Fruit fly (Drosophila melanogaster) whole organism, embryonic: Measurements from ENCODE around the gene ca.

Experiments used
- Bgb ChIP-seq: fragments of 200-800 bp; sonication (Bioruptor generic); IDR thresholded peaks from 2 replicates; pipeline ENCODE4 v1.3.6; 2022; ENCODE audit warnings: missing biosample characterization, missing genetic modification characterization; ENCODE audit not compliant: partially characterized antibody
- CG10543 ChIP-seq: fragments of 200-800 bp; sonication (Bioruptor generic); optimal IDR thresholded peaks from 3 replicates; lab custom pipeline; 2017; ENCODE audit warnings: missing biosample characterization, mild to moderate bottlenecking, missing genetic modification characterization, moderate library complexity
- CG11696 ChIP-seq: fragments of 200-800 bp; sonication (Bioruptor generic); IDR thresholded peaks from 2 replicates; pipeline ENCODE4 v1.3.6; 2022; ENCODE audit warnings: missing biosample characterization, missing genetic modification characterization
- CG12942 ChIP-seq: fragments of 200-800 bp; sonication (Bioruptor generic); optimal IDR thresholded peaks from 3 replicates; lab custom pipeline; 2016; ENCODE audit warnings: missing biosample characterization, missing genetic modification characterization
- CG15514 ChIP-seq: fragments of 200-800 bp; sonication (Bioruptor generic); optimal IDR thresholded peaks from 3 replicates; lab custom pipeline; 2017; ENCODE audit warnings: missing biosample characterization, missing genetic modification characterization, mild to moderate bottlenecking, moderate library complexity, missing genetic modification reagents
- CG17802 ChIP-seq: fragments of 200-800 bp; sonication (Bioruptor generic); optimal IDR thresholded peaks from 2 replicates; lab custom pipeline; 2018; ENCODE audit warnings: missing biosample characterization, mild to moderate bottlenecking, missing genetic modification characterization, moderate library complexity
- CG18262 ChIP-seq: fragments of 200-800 bp; optimal IDR thresholded peaks from 3 replicates; lab custom pipeline; 2019; ENCODE audit warnings: missing biosample characterization, mild to moderate bottlenecking, missing genetic modification characterization, moderate library complexity
- CG2712 ChIP-seq: fragments of 200-800 bp; optimal IDR thresholded peaks from 3 replicates; lab custom pipeline; 2019; ENCODE audit warnings: missing biosample characterization, mild to moderate bottlenecking, missing genetic modification characterization, moderate library complexity
- CG31365 ChIP-seq: fragments of 200-800 bp; sonication (Bioruptor generic); optimal IDR thresholded peaks from 2 replicates; lab custom pipeline; 2018; ENCODE audit warnings: missing biosample characterization, mild to moderate bottlenecking, missing genetic modification characterization
- CG43689 ChIP-seq: fragments of 200-800 bp; sonication (Bioruptor generic); IDR thresholded peaks from 2 replicates; pipeline ENCODE4 v1.3.6; 2022; ENCODE audit warnings: missing biosample characterization, missing genetic modification characterization
- CG4424 ChIP-seq: fragments of 200-800 bp; sonication (Bioruptor generic); optimal IDR thresholded peaks from 3 replicates; lab custom pipeline; 2016; ENCODE audit warnings: missing biosample characterization, missing genetic modification characterization
- CG7928 ChIP-seq: fragments of 200-800 bp; sonication (Bioruptor generic); optimal IDR thresholded peaks from 2 replicates; lab custom pipeline; 2017; ENCODE audit warnings: missing biosample characterization, mild to moderate bottlenecking, missing genetic modification characterization
- CG9797 ChIP-seq: fragments of 200-800 bp; sonication (Bioruptor generic); optimal IDR thresholded peaks from 3 replicates; lab custom pipeline; 2018; ENCODE audit warnings: missing biosample characterization, mild to moderate bottlenecking, missing genetic modification characterization
- Camta ChIP-seq: fragments of 200-800 bp; sonication (Bioruptor generic); optimal IDR thresholded peaks from 2 replicates; lab custom pipeline; 2016; ENCODE audit warnings: missing biosample characterization, missing genetic modification characterization
- Dbx ChIP-seq: fragments of 200-800 bp; sonication (Bioruptor generic); IDR thresholded peaks from 3 replicates; pipeline ENCODE4 v1.3.6; 2022; ENCODE audit warnings: missing biosample characterization, missing genetic modification characterization
- Ets97D ChIP-seq: fragments of 200-800 bp; sonication (Bioruptor generic); optimal IDR thresholded peaks from 3 replicates; lab custom pipeline; 2016; ENCODE audit warnings: missing biosample characterization, missing genetic modification characterization
- Fer1 ChIP-seq: fragments of 200-800 bp; sonication (Bioruptor generic); optimal IDR thresholded peaks from 2 replicates; lab custom pipeline; 2017; ENCODE audit warnings: missing biosample characterization, mild to moderate bottlenecking, missing genetic modification characterization
- Fer2 ChIP-seq: fragments of 200-800 bp; sonication (Bioruptor generic); optimal IDR thresholded peaks from 2 replicates; lab custom pipeline; 2018; ENCODE audit warnings: missing biosample characterization, mild to moderate bottlenecking, missing genetic modification characterization, moderate library complexity
- HLH3B ChIP-seq: fragments of 200-800 bp; sonication (Bioruptor generic); IDR thresholded peaks from 2 replicates; pipeline ENCODE4 v1.3.6; 2022; ENCODE audit warnings: missing biosample characterization, missing genetic modification characterization
- Hand ChIP-seq: fragments of 200-800 bp; sonication (Bioruptor generic); optimal IDR thresholded peaks from 2 replicates; lab custom pipeline; 2017; ENCODE audit warnings: mild to moderate bottlenecking, missing biosample characterization, missing genetic modification reagents, missing genetic modification characterization
- Max ChIP-seq: fragments of 200-800 bp; sonication (Bioruptor generic); optimal IDR thresholded peaks from 2 replicates; lab custom pipeline; 2016; ENCODE audit warnings: missing biosample characterization, mild to moderate bottlenecking, missing genetic modification characterization
- Mrtf ChIP-seq: fragments of 200-800 bp; sonication (Bioruptor generic); IDR thresholded peaks from 3 replicates; pipeline ENCODE4 v1.3.6; 2022; ENCODE audit warnings: missing biosample characterization, missing genetic modification characterization
- NC2α ChIP-seq: fragments of 200-800 bp; sonication (Bioruptor generic); optimal IDR thresholded peaks from 2 replicates; lab custom pipeline; 2016; ENCODE audit warnings: missing biosample characterization, missing genetic modification characterization
- Opbp ChIP-seq: fragments of 200-800 bp; sonication (Bioruptor generic); IDR thresholded peaks from 3 replicates; pipeline ENCODE4 v1.3.6; 2022; ENCODE audit warnings: missing biosample characterization, missing genetic modification characterization; ENCODE audit not compliant: partially characterized antibody
- Sox102F ChIP-seq: fragments of 200-800 bp; sonication (Bioruptor generic); optimal IDR thresholded peaks from 2 replicates; lab custom pipeline; 2018; ENCODE audit warnings: missing biosample characterization, mild to moderate bottlenecking, missing genetic modification characterization, moderate library complexity
- Stat92E ChIP-seq, 3 experiments: fragments of >200 bp in 2 of 3; fragments of 200-800 bp in 1 of 3; sonication (Bioruptor generic) in 1 of 3; optimal IDR thresholded peaks; 2 replicates each; lab custom pipeline; 2017 to 2019; ENCODE audit warnings: missing biosample characterization in 3 of 3, missing genetic modification characterization in 3 of 3, mild to moderate bottlenecking in 1 of 3, moderate library complexity in 1 of 3
- abd-A ChIP-seq: fragments of 200-800 bp; sonication (Bioruptor generic); optimal IDR thresholded peaks from 3 replicates; lab custom pipeline; 2019; ENCODE audit warnings: missing biosample characterization, mild to moderate bottlenecking, missing genetic modification characterization, moderate library complexity
- caup ChIP-seq: fragments of 200-800 bp; sonication (Bioruptor generic); optimal IDR thresholded peaks from 3 replicates; lab custom pipeline; 2017; ENCODE audit warnings: missing biosample characterization, mild to moderate bottlenecking, missing genetic modification characterization, moderate library complexity; ENCODE audit not compliant: severe bottlenecking
- chinmo ChIP-seq: fragments of 200-800 bp; sonication (Bioruptor generic); IDR thresholded peaks from 4 replicates; pipeline ENCODE4 v1.3.6; 2022; ENCODE audit warnings: missing biosample characterization, missing genetic modification characterization; ENCODE audit not compliant: partially characterized antibody
- danr ChIP-seq: fragments of 200-800 bp; sonication (Bioruptor generic); IDR thresholded peaks from 2 replicates; pipeline ENCODE4 v1.3.6; 2022; ENCODE audit warnings: missing biosample characterization, missing genetic modification characterization
- fd102C ChIP-seq: fragments of 200-800 bp; sonication (Bioruptor generic); optimal IDR thresholded peaks from 2 replicates; lab custom pipeline; 2018; ENCODE audit warnings: missing biosample characterization, mild to moderate bottlenecking, missing genetic modification characterization, moderate library complexity
- ftz-f1 ChIP-seq: fragments of 200-800 bp; sonication (Bioruptor generic); optimal IDR thresholded peaks from 2 replicates; lab custom pipeline; 2016; ENCODE audit warnings: missing biosample characterization, missing genetic modification characterization
- gcm2 ChIP-seq: fragments of 200-800 bp; sonication (Bioruptor generic); optimal IDR thresholded peaks from 2 replicates; lab custom pipeline; 2016; ENCODE audit warnings: missing biosample characterization, missing genetic modification characterization
- ind ChIP-seq: fragments of 200-800 bp; sonication (Bioruptor generic); optimal IDR thresholded peaks from 3 replicates; lab custom pipeline; 2016; ENCODE audit warnings: missing biosample characterization, missing genetic modification characterization
- jigr1 ChIP-seq: fragments of 200-800 bp; sonication (Bioruptor generic); IDR thresholded peaks from 3 replicates; pipeline ENCODE4 v1.3.6; 2022; ENCODE audit warnings: missing biosample characterization, missing genetic modification characterization
- kah ChIP-seq: fragments of 200-800 bp; sonication (Bioruptor generic); optimal IDR thresholded peaks from 2 replicates; lab custom pipeline; 2018; ENCODE audit warnings: missing biosample characterization, mild to moderate bottlenecking, missing genetic modification characterization
- ken ChIP-seq: fragments of 200-800 bp; sonication (Bioruptor generic); IDR thresholded peaks from 3 replicates; pipeline ENCODE4 v1.3.6; 2022; ENCODE audit warnings: missing biosample characterization, missing genetic modification characterization
- knrl ChIP-seq: fragments of 200-800 bp; sonication (Bioruptor generic); IDR thresholded peaks from 3 replicates; pipeline ENCODE4 v1.3.6; 2022; ENCODE audit warnings: missing biosample characterization, missing genetic modification characterization; ENCODE audit not compliant: partially characterized antibody
- lov ChIP-seq, 2 experiments: fragments of 200-800 bp in 1 of 2; fragments of >200 bp in 1 of 2; sonication (Bioruptor generic) in 1 of 2; IDR thresholded peaks in 1 of 2; optimal IDR thresholded peaks in 1 of 2; 2 replicates in 1 of 2; 3 replicates in 1 of 2; pipeline versions ENCODE4 v1.3.6 to Lab custom; 2017 to 2022; ENCODE audit warnings: missing biosample characterization in 1 of 2, missing genetic modification characterization in 1 of 2
- pb ChIP-seq: fragments of 200-800 bp; sonication (Bioruptor generic); optimal IDR thresholded peaks from 3 replicates; lab custom pipeline; 2016; ENCODE audit warnings: missing biosample characterization, missing genetic modification characterization
- peb ChIP-seq: fragments of 200-800 bp; sonication (Bioruptor generic); IDR thresholded peaks from 2 replicates; pipeline ENCODE4 v1.3.6; 2022; ENCODE audit warnings: missing biosample characterization, missing genetic modification characterization
- pita ChIP-seq: fragments of 200-800 bp; sonication (Bioruptor generic); optimal IDR thresholded peaks from 2 replicates; lab custom pipeline; 2017; ENCODE audit warnings: missing biosample characterization, mild to moderate bottlenecking, missing genetic modification characterization
- salm ChIP-seq: fragments of 200-800 bp; sonication (Bioruptor generic); optimal IDR thresholded peaks from 2 replicates; lab custom pipeline; 2018; ENCODE audit warnings: missing biosample characterization, mild to moderate bottlenecking, missing genetic modification characterization
- tin ChIP-seq: fragments of 200-800 bp; sonication (Bioruptor generic); optimal IDR thresholded peaks from 3 replicates; lab custom pipeline; 2016; ENCODE audit warnings: missing biosample characterization, missing genetic modification characterization
- tna ChIP-seq: fragments of 200-800 bp; sonication (Bioruptor generic); IDR thresholded peaks from 2 replicates; pipeline ENCODE4 v1.3.6; 2022; ENCODE audit warnings: missing biosample characterization, missing genetic modification characterization; ENCODE audit not compliant: partially characterized antibody
- toy ChIP-seq: fragments of 200-800 bp; sonication (Bioruptor generic); IDR thresholded peaks from 2 replicates; pipeline ENCODE4 v1.3.6; 2022; ENCODE audit warnings: missing biosample characterization, missing genetic modification characterization
- vfl ChIP-seq: fragments of 200-800 bp; sonication (Bioruptor generic); optimal IDR thresholded peaks from 2 replicates; lab custom pipeline; 2016; ENCODE audit warnings: missing biosample characterization, missing genetic modification characterization
- wdn ChIP-seq: fragments of 200-800 bp; sonication (Bioruptor generic); IDR thresholded peaks from 2 replicates; pipeline ENCODE4 v1.3.6; 2022; ENCODE audit warnings: missing biosample characterization, missing genetic modification characterization
- z ChIP-seq: fragments of 200-800 bp; sonication (Bioruptor generic); IDR thresholded peaks from 3 replicates; pipeline ENCODE4 v1.3.6; 2022; ENCODE audit warnings: missing biosample characterization, missing genetic modification characterization

Gene ca

dm6 chr3R:29859763-29860162 is 53.2 kb downstream of the ca start (continued):
- TF ChIP-seq chinmo (GFP tag; lab: Robert Waterston, UW) (no peak), Max (GFP tag; lab: Kevin White, UChicago) (no peak), CG2712 (peak; percentile 56), peb (no peak), CG10543 (GFP tag; lab: Kevin White, UChicago) (peak; percentile 42), CG7928 (peak; percentile 4), HLH3B (GFP tag; lab: Robert Waterston, UW) (peak; percentile 22; the same call in 1 of the 2 replicates), CG12942 (peak; percentile 19), Dbx (GFP tag; lab: Robert Waterston, UW) (peak; percentile 60; the same call in 1 of the 3 replicates), Stat92E (GFP tag; optimal IDR thresholded peaks at IDR 0.05; lab: Kevin White, UChicago) (peak in 1 of 3 experiments; percentile 27), CG17802 (tag; lab: Kevin White, UChicago) (peak; percentile 11), CG18262 (tag; lab: Kevin White, UChicago) (peak; percentile 32), kah (no peak), CG11696 (GFP tag; lab: Robert Waterston, UW) (0 out of 2 replicates have a peak, but pooled peaks have one; percentile 25), ftz-f1 (GFP tag; lab: Kevin White, UChicago) (no peak), Fer2 (no peak), danr (GFP tag; lab: Robert Waterston, UW) (no peak), jigr1 (GFP tag; lab: Robert Waterston, UW) (no peak), tin (GFP tag; lab: Kevin White, UChicago) (peak; percentile 8), CG9797 (GFP tag; lab: Kevin White, UChicago) (peak; percentile 65), NC2α (GFP tag; lab: Kevin White, UChicago) (no peak), CG31365 (tag; lab: Kevin White, UChicago) (no peak), Opbp (0 out of 3 replicates have a peak, but pooled peaks have one; percentile 27), Hand (GFP tag; lab: Kevin White, UChicago) (no peak), salm (tag; lab: Kevin White, UChicago) (no peak), Camta (GFP tag; lab: Kevin White, UChicago) (no peak), toy (GFP tag; lab: Robert Waterston, UW) (no peak), abd-A (no peak), ken (no peak), ind (GFP tag; lab: Kevin White, UChicago) (peak; percentile 39), Fer1 (peak; percentile 68), wdn (GFP tag; lab: Robert Waterston, UW) (no peak), gcm2 (no peak), fd102C (no peak), pb (GFP tag; lab: Kevin White, UChicago) (no peak), z (GFP tag; lab: Robert Waterston, UW) (no peak)

- 0 out of 2 replicates have a peak, but pooled peaks have one; percentile 4 for TF ChIP-seq wdn (GFP tag; lab: Robert Waterston, UW)
- peak; percentile 97 for TF ChIP-seq Ets97D (GFP tag; lab: Kevin White, UChicago)
- no peak for TF ChIP-seq lov (optimal IDR thresholded peaks at IDR 0.05; lab: Kevin White, UChicago)
- no peak for TF ChIP-seq lov (GFP tag; IDR thresholded peaks at IDR 0.05; lab: Robert Waterston, UW)
- TF ChIP-seq pita (GFP tag; lab: Kevin White, UChicago), result no peak
- no peak for TF ChIP-seq Mrtf (GFP tag; lab: Robert Waterston, UW)
- TF ChIP-seq CG43689 (GFP tag; lab: Robert Waterston, UW), result no peak
- TF ChIP-seq tna (GFP tag; lab: Robert Waterston, UW), result no peak
- TF ChIP-seq Bgb (GFP tag; lab: Robert Waterston, UW), result 0 out of 2 replicates have a peak, but pooled peaks have one; percentile 20
- TF ChIP-seq knrl (GFP tag; lab: Robert Waterston, UW), result no peak
- TF ChIP-seq CG2712, result peak; percentile 44
- TF ChIP-seq caup (GFP tag; lab: Kevin White, UChicago), result peak; percentile 86
- no peak for TF ChIP-seq CG15514 (GFP tag; lab: Kevin White, UChicago)
- peak; percentile 42 for TF ChIP-seq CG4424 (GFP tag; lab: Kevin White, UChicago)
- TF ChIP-seq Sox102F (GFP tag; lab: Kevin White, UChicago), result peak; percentile 46
- no peak for TF ChIP-seq vfl (GFP tag; lab: Kevin White, UChicago)
These were observed 55.0 kb downstream of the ca start, which contains the start of the genes CG15514 and RpS8 for dm6 chr3R:29861432-29862249. CG15514 (minus strand) TSS chr3R:29861494. RpS8 (plus strand) TSS chr3R:29861582.
